Worm (Caenorhabditis elegans) whole organism, late embryonic: ENCODE data around the gene cht-5.

Source experiments
- dve-1 ChIP-seq: sonication (generic microtip); optimal IDR thresholded peaks from 2 replicates; lab custom pipeline; 2017; ENCODE audit warnings: antibody characterized with exemption, mild to moderate bottlenecking, missing genetic modification characterization, missing compliant biosample characterization
- elt-2 ChIP-seq: sonication (generic microtip); optimal IDR thresholded peaks from 2 replicates; lab custom pipeline; 2016; ENCODE audit warnings: missing genetic modification reagents, missing genetic modification characterization, missing compliant biosample characterization
- fkh-6 ChIP-seq: sonication (generic microtip); optimal IDR thresholded peaks from 2 replicates; lab custom pipeline; 2016; ENCODE audit warnings: missing genetic modification characterization, missing compliant biosample characterization
- nfya-1 ChIP-seq: sonication (generic microtip); optimal IDR thresholded peaks from 2 replicates; lab custom pipeline; 2017; ENCODE audit warnings: missing genetic modification characterization, mild to moderate bottlenecking, missing compliant biosample characterization, antibody characterized with exemption, moderate library complexity
- pha-4 ChIP-seq: fragments of 150-350 bp; optimal IDR thresholded peaks from 2 replicates; lab custom pipeline; 2018; ENCODE audit warnings: missing biosample characterization, missing genetic modification reagents, missing genetic modification characterization
- rnt-1 ChIP-seq: sonication (generic microtip); optimal IDR thresholded peaks from 2 replicates; lab custom pipeline; 2016; ENCODE audit warnings: missing genetic modification characterization, missing compliant biosample characterization
- tbx-2 ChIP-seq: sonication (generic microtip); optimal IDR thresholded peaks from 2 replicates; lab custom pipeline; 2016; ENCODE audit warnings: missing genetic modification characterization, missing compliant biosample characterization

ce11 chrV:10094374-10094773, 20.1 kb upstream of the cht-5 start, which contains the start of gene srd-49:
- TF ChIP-seq rnt-1 (tag; lab: Kevin White, UChicago) (no peak), tbx-2 (tag; lab: Kevin White, UChicago) (no peak), nfya-1 (tag; lab: Kevin White, UChicago) (no peak), elt-2 (no peak), pha-4 (tag; lab: Kevin White, UChicago) (no peak), fkh-6 (tag; lab: Kevin White, UChicago) (no peak), dve-1 (no peak)
